Fruit fly (Drosophila melanogaster): Measurements from ENCODE around the gene tio.

The tio gene

dm6 chr2L:22036877-22037276, 17.9 kb downstream of the tio start (continued):
- TF ChIP-seq Bteb2 (GFP tag; optimal IDR thresholded peaks at IDR 0.05) (no peak), CoRest (tag; optimal IDR thresholded peaks at IDR 0.05) (no peak), fd64A (GFP tag; optimal IDR thresholded peaks at IDR 0.05) (peak; percentile 53), Sin3A (optimal IDR thresholded peaks at IDR 0.05) (no peak), fru (optimal IDR thresholded peaks at IDR 0.05) (no peak), CG1603 (tag; optimal IDR thresholded peaks at IDR 0.05) (peak; percentile 14), CG1602 (GFP tag; optimal IDR thresholded peaks at IDR 0.05) (peak; percentile 4), CG10209 (GFP tag; optimal IDR thresholded peaks at IDR 0.05) (peak; percentile 28), ara (GFP tag; IDR thresholded peaks at IDR 0.05) (peak; percentile 52; the same call in 1 of the 2 replicates), CG12391 (tag; optimal IDR thresholded peaks at IDR 0.05) (no peak), corto (GFP tag; optimal IDR thresholded peaks at IDR 0.05) (no peak), Xrp1 (GFP tag; IDR thresholded peaks at IDR 0.05) (peak; percentile 79), Xbp1 (GFP tag; optimal IDR thresholded peaks at IDR 0.05) (no peak), CG2202 (tag; optimal IDR thresholded peaks at IDR 0.05) (peak; percentile 53), prd (optimal IDR thresholded peaks at IDR 0.05) (no peak), prd (GFP tag; IDR thresholded peaks at IDR 0.05) (peak; percentile 19; the same call in 1 of the 3 replicates), otp (GFP tag; IDR thresholded peaks at IDR 0.05) (peak; percentile 74; the same call in 2 of the 3 replicates), Jarid2 (GFP tag; optimal IDR thresholded peaks at IDR 0.05) (no peak), CG3407 (GFP tag; optimal IDR thresholded peaks at IDR 0.05) (peak; percentile 31), dmrt11E (tag; optimal IDR thresholded peaks at IDR 0.05) (peak; percentile 65), gce (GFP tag; IDR thresholded peaks at IDR 0.05) (0 out of 3 replicates have a peak, but pooled peaks have one; percentile 40), gt (GFP tag; IDR thresholded peaks at IDR 0.05) (no peak), insv (GFP tag; optimal IDR thresholded peaks at IDR 0.05) (no peak), CG15601 (tag; optimal IDR thresholded peaks at IDR 0.05) (peak; percentile 62), ac (GFP tag; optimal IDR thresholded peaks at IDR 0.05) (peak; percentile 73), ase (GFP tag; IDR thresholded peaks at IDR 0.05) (no peak), onecut (GFP tag; IDR thresholded peaks at IDR 0.05) (peak; percentile 52; the same call in 1 of the 2 replicates), CG31224 (GFP tag; IDR thresholded peaks at IDR 0.05) (no peak), D (optimal IDR thresholded peaks at IDR 0.05) (no peak), D (GFP tag; optimal IDR thresholded peaks at IDR 0.05) (peak; percentile 8), CG2199 (GFP tag; IDR thresholded peaks at IDR 0.05) (0 out of 3 replicates have a peak, but pooled peaks have one; percentile 51), chif (GFP tag; optimal IDR thresholded peaks at IDR 0.05) (no peak), Gug (GFP tag; IDR thresholded peaks at IDR 0.05) (no peak), CG12744 (GFP tag; optimal IDR thresholded peaks at IDR 0.05) (no peak), tio (GFP tag; optimal IDR thresholded peaks at IDR 0.05) (peak; percentile 74), gsb-n (tag; optimal IDR thresholded peaks at IDR 0.05) (peak; percentile 22), kni (GFP tag; optimal IDR thresholded peaks at IDR 0.05) (peak; percentile 83), Hr3 (GFP tag; optimal IDR thresholded peaks at IDR 0.05) (no peak), fd102C (GFP tag; optimal IDR thresholded peaks at IDR 0.05) (peak; percentile 62), Ets65A (GFP tag) (peak; percentile 90), fd3F (GFP tag; optimal IDR thresholded peaks at IDR 0.05) (no peak), row (GFP tag; IDR thresholded peaks at IDR 0.05) (no peak), CG18764 (GFP tag; optimal IDR thresholded peaks at IDR 0.05) (peak; percentile 0), CG4360 (GFP tag; IDR thresholded peaks at IDR 0.05) (no peak), Doc2 (GFP tag; IDR thresholded peaks at IDR 0.05) (no peak), danr (GFP tag; IDR thresholded peaks at IDR 0.05) (no peak), NK7.1 (GFP tag; optimal IDR thresholded peaks at IDR 0.05) (no peak), bigmax (GFP tag; optimal IDR thresholded peaks at IDR 0.05) (no peak), unc-4 (GFP tag; IDR thresholded peaks at IDR 0.05; ENCODE audit: partially characterized antibody) (no peak), CG8359 (GFP tag; optimal IDR thresholded peaks at IDR 0.05; ENCODE audit: borderline replicate concordance) (peak; percentile 41), BEAF-32 (GFP tag; optimal IDR thresholded peaks at IDR 0.05) (no peak), CG43689 (GFP tag; IDR thresholded peaks at IDR 0.05) (no peak), sqz (GFP tag; optimal IDR thresholded peaks at IDR 0.05) (no peak)

All from whole organism, embryonic.